Fruit fly (Drosophila melanogaster) S2 (cell line): ENCODE measurements around the gene Art3.

Experiments used
- CG8478 ChIP-seq: fragments of >200 bp; optimal IDR thresholded peaks from 2 replicates; lab custom pipeline; 2018
- CTCF ChIP-seq, 2 experiments: fragments of >200 bp; optimal IDR thresholded peaks; 2 replicates each; lab custom pipeline; 2018

DNA sequence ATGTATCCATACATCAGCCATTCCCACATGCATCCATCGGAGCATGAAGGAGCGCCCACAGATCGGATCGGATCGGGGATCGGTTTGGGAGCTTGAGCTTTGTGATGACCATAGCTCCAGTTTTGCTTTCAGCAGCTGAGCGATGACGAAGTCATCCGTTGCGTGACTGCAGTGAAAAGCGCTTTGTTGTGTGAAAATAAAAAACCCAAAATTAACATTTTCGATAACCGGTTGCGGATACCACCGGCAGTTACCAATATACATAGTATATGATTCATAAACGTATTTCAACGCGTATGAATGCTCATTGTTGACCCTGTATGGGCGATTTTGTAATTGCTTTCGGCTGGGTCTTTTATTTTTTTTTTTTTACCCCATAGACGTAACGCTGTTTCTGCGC is 24.0 kb downstream of the Art3 start:
- no peak for TF ChIP-seq CTCF (optimal IDR thresholded peaks at IDR 0.05; lab: Kevin White, UChicago)
- TF ChIP-seq CG8478 (lab: Kevin White, UChicago): no peak
